Fruit fly (Drosophila melanogaster): ENCODE measurements around the gene GILT3.

dm6 chr3R:23642836-23643235, 34.3 kb upstream of the GILT3 start:
- TF ChIP-seq CG5204 (GFP tag; optimal IDR thresholded peaks at IDR 0.05) (no peak), CG12768 (GFP tag; optimal IDR thresholded peaks at IDR 0.05) (no peak), cnc (optimal IDR thresholded peaks at IDR 0.05) (no peak), toe (GFP tag; optimal IDR thresholded peaks at IDR 0.05) (no peak), pad (GFP tag; optimal IDR thresholded peaks at IDR 0.05) (no peak), bab1 (GFP tag; optimal IDR thresholded peaks at IDR 0.05) (no peak)
